Worm (Caenorhabditis elegans) whole organism, L4 larva: Measurements from ENCODE around the gene C10A4.13.

Experiments used
- aha-1 ChIP-seq: fragments of 150-350 bp; peaks from one replicate; lab custom pipeline; 2014; ENCODE audit warnings: missing biosample characterization, missing genetic modification characterization
- ama-1 ChIP-seq: fragments of 150-350 bp; optimal IDR thresholded peaks from 2 replicates; lab custom pipeline; 2014; ENCODE audit warnings: inconsistent platforms, mixed read lengths
- daf-16 ChIP-seq, 3 experiments: sonication (generic microtip); optimal IDR thresholded peaks; 2 replicates each; lab custom pipeline; 2016 to 2017; ENCODE audit warnings: missing genetic modification characterization in 3 of 3, missing genetic modification reagents in 3 of 3, mild to moderate bottlenecking in 2 of 3, missing compliant biosample characterization in 2 of 3, missing biosample characterization in 1 of 3, moderate library complexity in 1 of 3
- fkh-10 ChIP-seq: fragments of 150-350 bp; optimal IDR thresholded peaks from 2 replicates; lab custom pipeline; 2014; ENCODE audit warnings: missing biosample characterization, missing genetic modification reagents, missing genetic modification characterization
- fos-1 ChIP-seq: fragments of 150-350 bp; optimal IDR thresholded peaks from 2 replicates; lab custom pipeline; 2014; ENCODE audit warnings: missing biosample characterization, missing genetic modification characterization
- jun-1 ChIP-seq: fragments of 150-350 bp; optimal IDR thresholded peaks from 2 replicates; lab custom pipeline; 2014; ENCODE audit warnings: missing biosample characterization, missing genetic modification reagents, missing genetic modification characterization
- mxl-3 ChIP-seq: fragments of 200-800 bp; sonication (Bioruptor generic); optimal IDR thresholded peaks from 2 replicates; lab custom pipeline; 2018; ENCODE audit warnings: mild to moderate bottlenecking, missing genetic modification characterization, missing compliant biosample characterization
- nhr-41 ChIP-seq: fragments of 200-800 bp; sonication (Bioruptor generic); IDR thresholded peaks from 2 replicates; pipeline ENCODE4 v1.3.6; 2022; ENCODE audit warnings: missing genetic modification reagents, missing genetic modification characterization, missing compliant biosample characterization
- unc-39 ChIP-seq: sonication (generic microtip); optimal IDR thresholded peaks from 2 replicates; lab custom pipeline; 2017; ENCODE audit warnings: missing biosample characterization, missing genetic modification characterization
- zag-1 ChIP-seq: fragments of 150-350 bp; optimal IDR thresholded peaks from 2 replicates; lab custom pipeline; 2014; ENCODE audit warnings: missing biosample characterization, missing genetic modification characterization

DNA sequence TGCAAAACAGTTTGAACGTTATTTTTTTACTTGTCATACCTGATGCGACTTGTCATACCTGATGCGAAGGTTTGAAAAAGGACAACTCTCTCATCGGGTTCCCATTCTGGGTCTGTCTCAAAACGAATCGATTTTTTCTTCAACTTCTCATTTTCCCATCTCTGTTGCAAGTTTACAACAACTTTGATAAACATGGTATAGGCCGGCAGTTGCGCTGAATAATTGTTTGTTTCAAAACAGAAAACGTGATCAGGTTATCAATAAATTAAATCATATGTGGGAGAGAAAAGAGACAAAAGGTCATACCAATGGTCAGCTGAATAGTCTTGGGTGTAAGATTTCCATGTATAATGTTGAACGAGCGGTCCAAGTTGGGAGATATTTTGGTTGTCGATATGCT lies 39.1 kb upstream of the C10A4.13 start:
- no peak for TF ChIP-seq ama-1
- TF ChIP-seq daf-16 (GFP tag; optimal IDR thresholded peaks at IDR 0.05; lab: Kevin White, UChicago): no peak
- no peak for TF ChIP-seq daf-16 (tag; optimal IDR thresholded peaks at IDR 0.05; lab: Kevin White, UChicago)
- TF ChIP-seq zag-1: no peak
- TF ChIP-seq mxl-3 (GFP tag; lab: Kevin White, UChicago): no peak
- TF ChIP-seq aha-1 (tag; lab: Kevin White, UChicago): no peak
- TF ChIP-seq jun-1 (tag; lab: Kevin White, UChicago): no peak
- no peak for TF ChIP-seq fkh-10
- TF ChIP-seq nhr-41 (GFP tag; lab: Robert Waterston, UW): no peak
- no peak for TF ChIP-seq unc-39 (tag; lab: Kevin White, UChicago)
- no peak for TF ChIP-seq fos-1 (tag; lab: Kevin White, UChicago)
